Worm (Caenorhabditis elegans) whole organism, L4 larva: Measurements from ENCODE around the gene set-4.

Experiments
- F10B5.3 ChIP-seq: sonication (generic microtip); optimal IDR thresholded peaks from 2 replicates; lab custom pipeline; 2016; ENCODE audit warnings: mild to moderate bottlenecking, missing genetic modification characterization, missing compliant biosample characterization
- F44E2.7 ChIP-seq: fragments of 200-800 bp; sonication (Bioruptor generic); IDR thresholded peaks from 2 replicates; pipeline ENCODE4 v2.1.2; 2022; ENCODE audit warnings: missing genetic modification characterization, missing compliant biosample characterization
- F49E8.2 ChIP-seq: sonication (generic microtip); optimal IDR thresholded peaks from 2 replicates; lab custom pipeline; 2016; ENCODE audit warnings: missing compliant biosample characterization, mild to moderate bottlenecking, missing genetic modification characterization, borderline replicate concordance
- T20F7.1 ChIP-seq: fragments of 200-800 bp; sonication (Bioruptor generic); optimal IDR thresholded peaks from 2 replicates; lab custom pipeline; 2018; ENCODE audit warnings: mild to moderate bottlenecking, missing genetic modification characterization, missing compliant biosample characterization
- Y5F2A.4 ChIP-seq: fragments of 200-800 bp; sonication (Bioruptor generic); optimal IDR thresholded peaks from 2 replicates; lab custom pipeline; 2018; ENCODE audit warnings: mild to moderate bottlenecking, missing genetic modification characterization, missing compliant biosample characterization
- ZK546.5 ChIP-seq, 2 experiments: sonication (generic microtip); optimal IDR thresholded peaks; 2 replicates each; lab custom pipeline; 2017; ENCODE audit warnings: missing biosample characterization in 2 of 2, missing genetic modification characterization in 2 of 2
- aly-2 ChIP-seq: sonication (generic microtip); optimal IDR thresholded peaks from 2 replicates; lab custom pipeline; 2018; ENCODE audit warnings: missing biosample characterization, missing genetic modification characterization
- ama-1 ChIP-seq: fragments of 150-350 bp; optimal IDR thresholded peaks from 2 replicates; lab custom pipeline; 2014; ENCODE audit warnings: inconsistent platforms, mixed read lengths
- attf-4 ChIP-seq: sonication (generic microtip); optimal IDR thresholded peaks from 3 replicates; lab custom pipeline; 2017; ENCODE audit warnings: missing biosample characterization, missing genetic modification characterization
- ceh-20 ChIP-seq: fragments of 200-800 bp; sonication (Bioruptor generic); IDR thresholded peaks from 2 replicates; pipeline ENCODE4 v1.3.6; 2022; ENCODE audit warnings: missing genetic modification reagents, missing genetic modification characterization, missing compliant biosample characterization
- ceh-28 ChIP-seq: fragments of 150-350 bp; optimal IDR thresholded peaks from 2 replicates; lab custom pipeline; 2014; ENCODE audit warnings: missing biosample characterization, missing genetic modification reagents, missing genetic modification characterization
- ceh-82 ChIP-seq: sonication (generic microtip); optimal IDR thresholded peaks from 2 replicates; lab custom pipeline; 2017; ENCODE audit warnings: missing biosample characterization, missing genetic modification characterization
- cey-2 ChIP-seq: sonication (generic microtip); optimal IDR thresholded peaks from 3 replicates; lab custom pipeline; 2017; ENCODE audit warnings: missing genetic modification characterization, mild to moderate bottlenecking, missing compliant biosample characterization, antibody characterized with exemption, borderline replicate concordance; ENCODE audit not compliant: insufficient read depth
- daf-12 ChIP-seq: fragments of 150-350 bp; optimal IDR thresholded peaks from 2 replicates; lab custom pipeline; 2014; ENCODE audit warnings: missing biosample characterization, missing genetic modification reagents, missing genetic modification characterization
- daf-19 ChIP-seq: fragments of 200-800 bp; sonication (Bioruptor generic); conservative IDR thresholded peaks from 2 replicates; pipeline ENCODE4 v1.3.6; 2022; ENCODE audit warnings: missing genetic modification characterization, missing compliant biosample characterization
- daf-8 ChIP-seq: fragments of 200-800 bp; sonication (Bioruptor generic); IDR thresholded peaks from 2 replicates; pipeline ENCODE4 v1.3.6; 2022; ENCODE audit warnings: missing genetic modification characterization, missing compliant biosample characterization
- dmd-9 ChIP-seq: fragments of 200-800 bp; sonication (Bioruptor generic); IDR thresholded peaks from 2 replicates; pipeline ENCODE4 v1.3.6; 2022; ENCODE audit warnings: missing genetic modification reagents, missing genetic modification characterization, missing compliant biosample characterization
- dpl-1 ChIP-seq: fragments of 150-350 bp; optimal IDR thresholded peaks from 2 replicates; lab custom pipeline; 2014; ENCODE audit warnings: missing biosample characterization, missing genetic modification reagents, missing genetic modification characterization
- duxl-1 ChIP-seq: sonication (generic microtip); optimal IDR thresholded peaks from 2 replicates; lab custom pipeline; 2016; ENCODE audit warnings: mild to moderate bottlenecking, missing genetic modification characterization, moderate library complexity, missing compliant biosample characterization; ENCODE audit not compliant: poor library complexity
- dve-1 ChIP-seq: sonication (generic microtip); optimal IDR thresholded peaks from 2 replicates; lab custom pipeline; 2017; ENCODE audit warnings: antibody characterized with exemption, mild to moderate bottlenecking, missing genetic modification characterization, missing compliant biosample characterization; ENCODE audit not compliant: insufficient read depth
- egl-27 ChIP-seq: sonication (generic microtip); optimal IDR thresholded peaks from 3 replicates; lab custom pipeline; 2017; ENCODE audit warnings: missing biosample characterization, missing genetic modification reagents, missing genetic modification characterization
- gei-8 ChIP-seq: fragments of 200-800 bp; sonication (Bioruptor generic); optimal IDR thresholded peaks from 2 replicates; lab custom pipeline; 2018; ENCODE audit warnings: mild to moderate bottlenecking, missing genetic modification characterization, missing compliant biosample characterization
- jun-1 ChIP-seq: fragments of 150-350 bp; optimal IDR thresholded peaks from 2 replicates; lab custom pipeline; 2014; ENCODE audit warnings: missing biosample characterization, missing genetic modification reagents, missing genetic modification characterization
- lin-13 ChIP-seq: fragments of 150-350 bp; optimal IDR thresholded peaks from 2 replicates; lab custom pipeline; 2014; ENCODE audit warnings: missing biosample characterization, missing genetic modification reagents, missing genetic modification characterization
- lin-15B ChIP-seq: fragments of 150-350 bp; sonication (generic microtip); optimal IDR thresholded peaks from 3 replicates; lab custom pipeline; 2014; ENCODE audit warnings: missing biosample characterization, missing genetic modification characterization
- lin-29 ChIP-seq: fragments of 200-800 bp; sonication (Bioruptor generic); IDR thresholded peaks from 2 replicates; pipeline ENCODE4 v1.3.6; 2022; ENCODE audit warnings: missing genetic modification reagents, missing genetic modification characterization, missing compliant biosample characterization
- lin-39 ChIP-seq: fragments of 150-350 bp; optimal IDR thresholded peaks from 2 replicates; lab custom pipeline; 2014; ENCODE audit warnings: missing biosample characterization, missing genetic modification reagents, missing genetic modification characterization
- lir-3 ChIP-seq: sonication (generic microtip); optimal IDR thresholded peaks from 2 replicates; lab custom pipeline; 2016; ENCODE audit warnings: mild to moderate bottlenecking, missing genetic modification characterization, missing compliant biosample characterization
- madf-5 ChIP-seq, 2 experiments: fragments of 200-800 bp; sonication (Bioruptor generic); IDR thresholded peaks; 2 replicates each; pipeline ENCODE4 v1.3.6; 2022; ENCODE audit warnings: missing compliant biosample characterization in 2 of 2, missing genetic modification characterization in 2 of 2
- madf-9 ChIP-seq: fragments of 200-800 bp; sonication (Bioruptor generic); conservative IDR thresholded peaks from 2 replicates; pipeline ENCODE4 v1.3.6; 2022; ENCODE audit warnings: missing genetic modification reagents, missing genetic modification characterization, missing compliant biosample characterization
- mdt-29 ChIP-seq: fragments of 200-800 bp; sonication (Bioruptor generic); IDR thresholded peaks from 2 replicates; pipeline ENCODE4 v1.3.6; 2022; ENCODE audit warnings: missing genetic modification reagents, missing genetic modification characterization, missing compliant biosample characterization
- mxl-2 ChIP-seq: fragments of 200-800 bp; sonication (Bioruptor generic); conservative IDR thresholded peaks from 2 replicates; pipeline ENCODE4 v1.3.6; 2022; ENCODE audit warnings: missing genetic modification reagents, missing genetic modification characterization, missing compliant biosample characterization
- nhr-237 ChIP-seq: sonication (generic microtip); optimal IDR thresholded peaks from 2 replicates; lab custom pipeline; 2017; ENCODE audit warnings: missing biosample characterization, missing genetic modification characterization
- nhr-28 ChIP-seq: fragments of 150-350 bp; optimal IDR thresholded peaks from 2 replicates; lab custom pipeline; 2014; ENCODE audit warnings: missing biosample characterization, missing genetic modification characterization
- nhr-41 ChIP-seq: fragments of 200-800 bp; sonication (Bioruptor generic); IDR thresholded peaks from 2 replicates; pipeline ENCODE4 v1.3.6; 2022; ENCODE audit warnings: missing genetic modification reagents, missing genetic modification characterization, missing compliant biosample characterization
- nhr-77 ChIP-seq: fragments of 150-350 bp; optimal IDR thresholded peaks from 2 replicates; lab custom pipeline; 2014; ENCODE audit warnings: missing biosample characterization, missing genetic modification characterization
- pqm-1 ChIP-seq: sonication (generic microtip); optimal IDR thresholded peaks from 2 replicates; lab custom pipeline; 2017; ENCODE audit warnings: missing biosample characterization, missing genetic modification characterization
- skn-1 ChIP-seq: fragments of 150-350 bp; optimal IDR thresholded peaks from 2 replicates; lab custom pipeline; 2014; ENCODE audit warnings: missing biosample characterization, missing genetic modification characterization
- snpc-1.2 ChIP-seq: fragments of 200-800 bp; sonication (Bioruptor generic); IDR thresholded peaks from 2 replicates; pipeline ENCODE4 v1.3.6; 2022; ENCODE audit warnings: missing genetic modification reagents, missing genetic modification characterization, missing compliant biosample characterization
- snpc-4 ChIP-seq: fragments of 150-350 bp; optimal IDR thresholded peaks from 2 replicates; lab custom pipeline; 2014; ENCODE audit warnings: missing biosample characterization, missing genetic modification characterization
- tra-1 ChIP-seq: fragments of 200-800 bp; sonication (Bioruptor generic); IDR thresholded peaks from 2 replicates; pipeline ENCODE4 v1.3.6; 2022; ENCODE audit warnings: missing genetic modification reagents, missing genetic modification characterization, missing compliant biosample characterization
- unc-130 ChIP-seq: sonication (generic microtip); optimal IDR thresholded peaks from 2 replicates; lab custom pipeline; 2016; ENCODE audit warnings: missing genetic modification reagents, missing genetic modification characterization, missing compliant biosample characterization
- unc-39 ChIP-seq: sonication (generic microtip); optimal IDR thresholded peaks from 2 replicates; lab custom pipeline; 2017; ENCODE audit warnings: missing biosample characterization, missing genetic modification characterization
- unc-62 ChIP-seq, 3 experiments: fragments of 150-350 bp in 1 of 3; sonication (generic microtip); optimal IDR thresholded peaks in 2 of 3; peaks in 1 of 3; 1 replicate in 1 of 3; 2 replicates in 2 of 3; lab custom pipeline; 2014 to 2017; ENCODE audit warnings: missing biosample characterization in 3 of 3, missing genetic modification characterization in 3 of 3, missing genetic modification reagents in 3 of 3, missing genotype in 1 of 3
- zfp-2 ChIP-seq: sonication (generic microtip); optimal IDR thresholded peaks from 2 replicates; lab custom pipeline; 2016; ENCODE audit warnings: mild to moderate bottlenecking, missing genetic modification characterization, missing compliant biosample characterization
- zfp-3 ChIP-seq: fragments of 200-800 bp; sonication (Bioruptor generic); conservative IDR thresholded peaks from 2 replicates; pipeline ENCODE4 v1.3.6; 2022; ENCODE audit warnings: missing genetic modification reagents, missing genetic modification characterization, missing compliant biosample characterization
- zip-11 ChIP-seq: fragments of 200-800 bp; sonication (Bioruptor generic); IDR thresholded peaks from 2 replicates; pipeline ENCODE4 v1.3.6; 2022; ENCODE audit warnings: missing genetic modification characterization, missing compliant biosample characterization
- zip-2 ChIP-seq: fragments of 150-350 bp; optimal IDR thresholded peaks from 2 replicates; lab custom pipeline; 2014; ENCODE audit warnings: missing biosample characterization, missing genetic modification characterization
- ztf-11 ChIP-seq: fragments of 150-350 bp; optimal IDR thresholded peaks from 2 replicates; lab custom pipeline; 2014; ENCODE audit warnings: missing biosample characterization, missing genetic modification characterization

The set-4 gene

ce11 chrII:6327317-6327716, 3.8 kb downstream of the set-4 start (continued):
- TF ChIP-seq nhr-77 (tag; lab: Kevin White, UChicago) (peak; percentile 63), gei-8 (GFP tag; lab: Kevin White, UChicago) (no peak), zip-2 (tag; lab: Kevin White, UChicago) (no peak), daf-12 (tag; lab: Kevin White, UChicago) (no peak), nhr-28 (peak; percentile 82), daf-8 (GFP tag; lab: Robert Waterston, UW) (no peak), daf-19 (GFP tag; lab: Robert Waterston, UW) (no peak), madf-5 (GFP tag; IDR thresholded peaks at IDR 0.05; lab: Robert Waterston, UW) (no peak), skn-1 (tag; lab: Kevin White, UChicago) (no peak), snpc-1.2 (GFP tag; lab: Robert Waterston, UW) (no peak), zip-11 (no peak), mdt-29 (GFP tag; lab: Robert Waterston, UW) (no peak), attf-4 (tag; lab: Kevin White, UChicago) (no peak), mxl-2 (GFP tag; lab: Robert Waterston, UW) (no peak), lin-13 (no peak), ama-1 (lab: Kevin White, UChicago) (no peak), nhr-237 (tag; lab: Kevin White, UChicago) (no peak), lin-29 (GFP tag; lab: Robert Waterston, UW) (no peak), T20F7.1 (GFP tag; lab: Kevin White, UChicago) (peak; percentile 56), egl-27 (no peak), F44E2.7 (GFP tag; lab: Robert Waterston, UW) (no peak), unc-62 (GFP tag; optimal IDR thresholded peaks at IDR 0.05 in 1 of 2; lab: Kevin White, UChicago) (no peak), unc-62 (tag; optimal IDR thresholded peaks at IDR 0.05; lab: Kevin White, UChicago) (no peak), unc-39 (tag; lab: Kevin White, UChicago) (no peak), duxl-1 (tag; lab: Kevin White, UChicago) (no peak), cey-2 (tag; lab: Kevin White, UChicago) (peak; percentile 18), lin-39 (tag; lab: Kevin White, UChicago) (no peak), snpc-4 (tag; lab: Kevin White, UChicago) (no peak), Y5F2A.4 (GFP tag; lab: Kevin White, UChicago) (no peak), lir-3 (no peak), zfp-3 (GFP tag; lab: Robert Waterston, UW) (no peak), ZK546.5 (tag; optimal IDR thresholded peaks at IDR 0.05; lab: Kevin White, UChicago) (no peak), ceh-20 (GFP tag; lab: Robert Waterston, UW) (no peak), dpl-1 (no peak), tra-1 (GFP tag; lab: Robert Waterston, UW) (peak; percentile 79)
- TF ChIP-seq, all 104 proteins: peak for 18

ce11 chrII:6324086-6324485, 7.1 kb downstream of the set-4 start, which contains the start of gene sma-6:
sma-6 (plus strand) TSS chrII:6324484.
- TF ChIP-seq dve-1 (tag; lab: Kevin White, UChicago) = peak; percentile 12
- no peak for TF ChIP-seq nhr-41 (GFP tag; lab: Robert Waterston, UW)
- TF ChIP-seq dpl-1 = no peak
- TF ChIP-seq nhr-28 = peak; percentile 24
- TF ChIP-seq lin-13 = no peak
- no peak for TF ChIP-seq ceh-82
- TF ChIP-seq aly-2 (tag; lab: Kevin White, UChicago) = no peak
- no peak for TF ChIP-seq lin-29 (GFP tag; lab: Robert Waterston, UW)
- no peak for TF ChIP-seq ztf-11
- no peak for TF ChIP-seq ceh-28 (tag; lab: Kevin White, UChicago)
- no peak for TF ChIP-seq madf-9 (GFP tag; lab: Robert Waterston, UW)
- TF ChIP-seq jun-1 = no peak
- TF ChIP-seq F49E8.2 (tag; lab: Kevin White, UChicago) = no peak
- no peak for TF ChIP-seq lin-15B (tag; lab: Kevin White, UChicago)
- no peak for TF ChIP-seq ama-1 (lab: Kevin White, UChicago)
- TF ChIP-seq dmd-9 = no peak
- TF ChIP-seq unc-130 = no peak
- no peak for TF ChIP-seq F10B5.3 (tag; lab: Kevin White, UChicago)
- TF ChIP-seq unc-39 (tag; lab: Kevin White, UChicago) = no peak
- no peak for TF ChIP-seq zfp-2 (tag; lab: Kevin White, UChicago)
- TF ChIP-seq ceh-20 (GFP tag; lab: Robert Waterston, UW) = no peak
- TF ChIP-seq pqm-1 (tag; lab: Kevin White, UChicago) = peak; percentile 22
